Worm (Caenorhabditis elegans) whole organism, L4/young adult: ENCODE results near the gene CD4.8.

Experiments used
- W03F9.2 ChIP-seq: fragments of 150-350 bp; optimal IDR thresholded peaks from 2 replicates; lab custom pipeline; 2014; ENCODE audit warnings: missing biosample characterization, missing genetic modification characterization
- dao-5 ChIP-seq: sonication (generic microtip); optimal IDR thresholded peaks from 2 replicates; lab custom pipeline; 2016; ENCODE audit warnings: missing genotype, missing genetic modification characterization, moderate library complexity, missing compliant biosample characterization
- him-1 ChIP-seq: sonication (generic microtip); optimal IDR thresholded peaks from 2 replicates; lab custom pipeline; 2016; ENCODE audit warnings: missing genotype, missing genetic modification reagents, missing genetic modification characterization, missing compliant biosample characterization

DNA sequence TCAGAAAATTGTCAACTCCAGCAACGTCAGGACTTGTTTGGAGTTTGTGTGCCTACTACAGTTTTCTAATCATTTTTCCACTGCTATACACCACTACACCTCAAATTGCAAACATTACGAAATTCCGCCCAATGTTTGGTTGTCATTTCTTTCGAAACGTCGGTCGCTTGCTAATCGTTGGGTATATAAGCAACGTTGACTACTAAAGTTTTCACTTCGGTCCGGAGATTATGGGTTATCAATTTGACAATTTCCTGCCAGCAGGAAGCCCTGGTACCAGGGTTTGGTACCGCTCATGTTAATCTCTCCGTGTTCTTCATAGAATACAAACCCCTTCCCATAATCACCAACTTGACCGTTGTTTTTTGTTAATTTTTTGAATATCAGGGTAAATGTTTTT lies 25.2 kb downstream of the CD4.8 start:
- TF ChIP-seq him-1 (peak; percentile 27), W03F9.2 (peak; percentile 54), dao-5 (no peak)
